Worm (Caenorhabditis elegans) whole organism, mixed stage, embryonic: Measurements from ENCODE around the gene clec-143.

Source experiments
- ces-1 ChIP-seq: fragments of 150-350 bp; optimal IDR thresholded peaks from 2 replicates; lab custom pipeline; 2014; ENCODE audit warnings: missing biosample characterization, missing genetic modification reagents, missing genetic modification characterization
- elt-1 ChIP-seq: sonication (generic microtip); optimal IDR thresholded peaks from 2 replicates; lab custom pipeline; 2017; ENCODE audit warnings: missing genetic modification characterization, mild to moderate bottlenecking, missing compliant biosample characterization, antibody characterized with exemption, moderate library complexity, borderline replicate concordance; ENCODE audit not compliant: insufficient read depth
- lsy-2 ChIP-seq: fragments of 150-350 bp; optimal IDR thresholded peaks from 2 replicates; lab custom pipeline; 2014; ENCODE audit warnings: missing biosample characterization, missing genetic modification characterization
- mep-1 ChIP-seq: fragments of 150-350 bp; optimal IDR thresholded peaks from 2 replicates; lab custom pipeline; 2017; ENCODE audit warnings: missing biosample characterization, missing genetic modification reagents, missing genetic modification characterization, inconsistent platforms
- mls-2 ChIP-seq: sonication (generic microtip); optimal IDR thresholded peaks from 2 replicates; lab custom pipeline; 2016; ENCODE audit warnings: mild to moderate bottlenecking, missing genetic modification characterization, moderate library complexity, missing compliant biosample characterization
- nhr-12 ChIP-seq: fragments of 150-350 bp; optimal IDR thresholded peaks from 2 replicates; lab custom pipeline; 2014; ENCODE audit warnings: missing biosample characterization, missing genetic modification characterization
- nhr-28 ChIP-seq: fragments of 150-350 bp; optimal IDR thresholded peaks from 2 replicates; lab custom pipeline; 2014; ENCODE audit warnings: missing biosample characterization, missing genetic modification characterization
- nhr-76 ChIP-seq: sonication (generic microtip); optimal IDR thresholded peaks from 2 replicates; lab custom pipeline; 2017; ENCODE audit warnings: missing biosample characterization, missing genetic modification characterization
- pha-4 ChIP-seq: fragments of 150-350 bp; optimal IDR thresholded peaks from 2 replicates; lab custom pipeline; 2018; ENCODE audit warnings: missing biosample characterization, missing genetic modification reagents, missing genetic modification characterization
- snpc-4 ChIP-seq: fragments of 150-350 bp; optimal IDR thresholded peaks from 2 replicates; lab custom pipeline; 2014; ENCODE audit warnings: missing biosample characterization, missing genetic modification characterization
- unc-39 ChIP-seq: fragments of 150-350 bp; optimal IDR thresholded peaks from 2 replicates; lab custom pipeline; 2014; ENCODE audit warnings: missing biosample characterization, missing genetic modification characterization
- unc-62 ChIP-seq: fragments of 150-350 bp; optimal IDR thresholded peaks from 2 replicates; lab custom pipeline; 2014; ENCODE audit warnings: missing biosample characterization, missing genetic modification reagents, missing genetic modification characterization
- zip-8 ChIP-seq: fragments of 150-350 bp; optimal IDR thresholded peaks from 2 replicates; lab custom pipeline; 2014; ENCODE audit warnings: missing biosample characterization, missing genetic modification characterization

- no peak for TF ChIP-seq nhr-28 (tag; lab: Kevin White, UChicago)
- TF ChIP-seq elt-1 (tag; lab: Kevin White, UChicago): no peak
- TF ChIP-seq unc-39: no peak
- TF ChIP-seq snpc-4: no peak
- no peak for TF ChIP-seq zip-8 (tag; lab: Kevin White, UChicago)
- TF ChIP-seq ces-1 (GFP tag; lab: Kevin White, UChicago): no peak
- no peak for TF ChIP-seq unc-62
- TF ChIP-seq pha-4 (tag; lab: Kevin White, UChicago): no peak
- no peak for TF ChIP-seq nhr-12 (tag; lab: Kevin White, UChicago)
- no peak for TF ChIP-seq lsy-2 (tag; lab: Kevin White, UChicago)
- no peak for TF ChIP-seq nhr-76 (tag; lab: Kevin White, UChicago)
- TF ChIP-seq mep-1: no peak
- no peak for TF ChIP-seq mls-2 (tag; lab: Kevin White, UChicago)
Measured at ce11 chrII:10471790-10472189, 1.7 kb upstream of the clec-143 start, which contains the start of gene ZK666.2.
